Fruit fly (Drosophila melanogaster): ENCODE measurements around the gene CG33290.

The CG33290 gene

DNA sequence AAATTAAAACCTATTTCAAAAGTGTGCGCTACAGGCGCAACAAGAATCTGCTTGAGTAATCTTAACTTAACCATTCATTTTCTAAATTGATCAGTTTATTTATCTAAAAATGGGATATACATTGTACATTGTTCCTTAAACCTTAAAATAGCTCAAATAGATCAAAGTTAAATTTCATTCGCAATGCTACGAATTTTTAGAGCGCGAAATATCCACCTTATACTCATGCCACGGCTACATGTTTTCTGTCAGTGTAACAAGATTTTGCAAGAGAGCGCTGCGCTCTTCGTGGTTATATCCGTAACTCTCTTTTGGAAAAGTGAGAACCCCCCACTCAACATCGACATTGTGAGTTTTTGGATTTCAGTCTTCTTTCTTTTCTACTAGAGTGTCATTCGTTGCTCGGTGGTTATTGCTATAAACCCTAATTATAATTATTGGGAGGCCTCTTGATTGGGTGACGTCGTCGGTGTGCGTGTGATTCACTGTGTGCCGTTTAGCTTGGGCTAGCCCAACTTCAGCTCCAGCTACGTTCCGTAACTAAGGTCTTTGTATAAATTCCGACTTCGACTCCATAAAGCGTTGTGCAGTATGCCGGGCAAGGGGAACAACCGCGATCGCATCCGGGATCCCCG is 32.6 kb upstream of the CG33290 start (continued):
- TF ChIP-seq CG15269 (tag; optimal IDR thresholded peaks at IDR 0.05): peak; percentile 53
- TF ChIP-seq CTCF (GFP tag; optimal IDR thresholded peaks at IDR 0.05): no peak
- 0 out of 2 replicates have a peak, but pooled peaks have one; percentile 9 for TF ChIP-seq CG6689 (GFP tag; IDR thresholded peaks at IDR 0.05)
- peak; percentile 15 for TF ChIP-seq CG9727 (GFP tag; optimal IDR thresholded peaks at IDR 0.05)
- peak; percentile 32 for TF ChIP-seq D19A (tag; optimal IDR thresholded peaks at IDR 0.05)
- peak; percentile 16 to 41 for TF ChIP-seq chif (GFP tag; optimal IDR thresholded peaks at IDR 0.05)
- peak; percentile 17 for TF ChIP-seq pb (GFP tag; optimal IDR thresholded peaks at IDR 0.05)
- peak; percentile 37 for TF ChIP-seq CG6254 (GFP tag; optimal IDR thresholded peaks at IDR 0.05)
- no peak for TF ChIP-seq nerfin-2 (GFP tag; IDR thresholded peaks at IDR 0.05; ENCODE audit: partially characterized antibody)
- TF ChIP-seq shn (GFP tag; optimal IDR thresholded peaks at IDR 0.05): peak; percentile 40
- peak; percentile 41 for TF ChIP-seq Oli (tag; optimal IDR thresholded peaks at IDR 0.05)
- peak; percentile 38; the same call in 1 of the 2 replicates for TF ChIP-seq HLH3B (GFP tag; IDR thresholded peaks at IDR 0.05)
- TF ChIP-seq Camta (GFP tag; optimal IDR thresholded peaks at IDR 0.05): peak; percentile 23
- peak; percentile 51 for TF ChIP-seq CG7556 (GFP tag; optimal IDR thresholded peaks at IDR 0.05)
- TF ChIP-seq Hand (GFP tag; optimal IDR thresholded peaks at IDR 0.05): peak; percentile 35
- no peak for TF ChIP-seq Tbp (GFP tag; optimal IDR thresholded peaks at IDR 0.05)
- TF ChIP-seq CG2120 (GFP tag; optimal IDR thresholded peaks at IDR 0.05): peak; percentile 73
- no peak for TF ChIP-seq Abd-B (GFP tag; optimal IDR thresholded peaks at IDR 0.05)
- peak; percentile 42 for TF ChIP-seq pho (GFP tag; optimal IDR thresholded peaks at IDR 0.05)
- peak; percentile 51 for TF ChIP-seq CG2712 (tag; optimal IDR thresholded peaks at IDR 0.05)
- peak; percentile 33 for TF ChIP-seq CG13424 (tag; optimal IDR thresholded peaks at IDR 0.05)
- TF ChIP-seq maf-S (GFP tag; optimal IDR thresholded peaks at IDR 0.05): peak; percentile 12
- TF ChIP-seq bcd (GFP tag; optimal IDR thresholded peaks at IDR 0.05): peak; percentile 6
- TF ChIP-seq CG2875 (GFP tag; optimal IDR thresholded peaks at IDR 0.05): peak; percentile 23
- TF ChIP-seq fu2 (GFP tag; optimal IDR thresholded peaks at IDR 0.05): peak; percentile 19
- peak; percentile 93 for TF ChIP-seq CG3163 (GFP tag; optimal IDR thresholded peaks at IDR 0.05)
- TF ChIP-seq CG11456 (GFP tag; IDR thresholded peaks at IDR 0.05): 0 out of 3 replicates have a peak, but pooled peaks have one; percentile 7
- TF ChIP-seq croc (GFP tag; conservative IDR thresholded peaks at IDR 0.05): no peak
- peak; percentile 39 for TF ChIP-seq ind (GFP tag; optimal IDR thresholded peaks at IDR 0.05)
- TF ChIP-seq Hsf (GFP tag; optimal IDR thresholded peaks at IDR 0.05): peak; percentile 50
- TF ChIP-seq Nf-YA (GFP tag; IDR thresholded peaks at IDR 0.05): no peak
- TF ChIP-seq CG13624 (GFP tag; optimal IDR thresholded peaks at IDR 0.05): peak; percentile 9
- TF ChIP-seq Mes4 (GFP tag; optimal IDR thresholded peaks at IDR 0.05): no peak
- peak; percentile 24; the same call in 1 of the 2 replicates for TF ChIP-seq Ada2b (GFP tag; IDR thresholded peaks at IDR 0.05)
- no peak for TF ChIP-seq Elba2 (GFP tag; optimal IDR thresholded peaks at IDR 0.05)
- peak; percentile 41 for TF ChIP-seq grau (tag; optimal IDR thresholded peaks at IDR 0.05)

- TF ChIP-seq zfh1 (GFP tag; IDR thresholded peaks at IDR 0.05) (peak; percentile 74; the same call in 2 of the 3 replicates), ssp (GFP tag; IDR thresholded peaks at IDR 0.05) (peak; percentile 97), eyg (GFP tag; optimal IDR thresholded peaks at IDR 0.05) (no peak), Ravus (GFP tag; IDR thresholded peaks at IDR 0.05) (peak; percentile 47), CG13296 (GFP tag; optimal IDR thresholded peaks at IDR 0.05) (peak; percentile 86), maf-S (GFP tag; optimal IDR thresholded peaks at IDR 0.05) (peak; percentile 19), zf30C (GFP tag; optimal IDR thresholded peaks at IDR 0.05) (no peak), CG12155 (GFP tag; optimal IDR thresholded peaks at IDR 0.05) (peak; percentile 88), bbx (GFP tag; IDR thresholded peaks at IDR 0.05; ENCODE audit: partially characterized antibody) (no peak), NfI (GFP tag; optimal IDR thresholded peaks at IDR 0.05) (peak; percentile 80), CG5180 (GFP tag; optimal IDR thresholded peaks at IDR 0.05) (no peak), CG2120 (GFP tag; optimal IDR thresholded peaks at IDR 0.05) (peak; percentile 84), Aef1 (GFP tag; IDR thresholded peaks at IDR 0.05) (peak; percentile 79), CG7271 (tag; optimal IDR thresholded peaks at IDR 0.05) (peak; percentile 57), Jarid2 (GFP tag; optimal IDR thresholded peaks at IDR 0.05) (no peak), HHEX (GFP tag; optimal IDR thresholded peaks at IDR 0.05) (peak; percentile 85)
Observed at dm6 chr3L:21515823-21516715, 26.1 kb upstream of the CG33290 start, which contains the start of the genes SAK and Cdk12. Gene SAK (minus strand): TSS chr3L:21515887. Gene Cdk12 (plus strand): TSS chr3L:21516306.

Measured in whole organism, embryonic.